Worm (Caenorhabditis elegans) whole organism, mixed stage, embryonic: ENCODE data around the gene scl-8.

Source experiments
- blmp-1 ChIP-seq: fragments of 150-350 bp; optimal IDR thresholded peaks from 2 replicates; lab custom pipeline; 2014; ENCODE audit warnings: missing biosample characterization, missing genetic modification characterization
- ceh-39 ChIP-seq: fragments of 150-350 bp; optimal IDR thresholded peaks from 2 replicates; lab custom pipeline; 2014; ENCODE audit warnings: missing biosample characterization, missing genetic modification characterization
- ceh-43 ChIP-seq: fragments of 200-800 bp; sonication (Bioruptor generic); optimal IDR thresholded peaks from 2 replicates; lab custom pipeline; 2018; ENCODE audit warnings: mild to moderate bottlenecking, missing genetic modification characterization, moderate library complexity, missing compliant biosample characterization
- ceh-83 ChIP-seq: fragments of 200-800 bp; sonication (Bioruptor generic); optimal IDR thresholded peaks from 2 replicates; lab custom pipeline; 2018; ENCODE audit warnings: mild to moderate bottlenecking, missing genetic modification characterization, missing compliant biosample characterization
- ham-2 ChIP-seq: fragments of 200-800 bp; sonication (Bioruptor generic); optimal IDR thresholded peaks from 2 replicates; lab custom pipeline; 2018; ENCODE audit warnings: mild to moderate bottlenecking, missing genetic modification characterization, missing compliant biosample characterization
- lin-13 ChIP-seq: fragments of 150-350 bp; optimal IDR thresholded peaks from 2 replicates; lab custom pipeline; 2014; ENCODE audit warnings: missing biosample characterization, missing genetic modification characterization
- nhr-12 ChIP-seq: fragments of 150-350 bp; optimal IDR thresholded peaks from 2 replicates; lab custom pipeline; 2014; ENCODE audit warnings: missing biosample characterization, missing genetic modification characterization
- nhr-2 ChIP-seq: fragments of 150-350 bp; optimal IDR thresholded peaks from 2 replicates; lab custom pipeline; 2014; ENCODE audit warnings: missing biosample characterization, missing genetic modification characterization
- nhr-28 ChIP-seq: fragments of 150-350 bp; optimal IDR thresholded peaks from 2 replicates; lab custom pipeline; 2014; ENCODE audit warnings: missing biosample characterization, missing genetic modification characterization
- nhr-76 ChIP-seq: sonication (generic microtip); optimal IDR thresholded peaks from 2 replicates; lab custom pipeline; 2017; ENCODE audit warnings: missing biosample characterization, missing genetic modification characterization
- sem-2 ChIP-seq: fragments of 200-800 bp; sonication (Bioruptor generic); optimal IDR thresholded peaks from 2 replicates; lab custom pipeline; 2018; ENCODE audit warnings: mild to moderate bottlenecking, missing genetic modification characterization, missing compliant biosample characterization
- unc-39 ChIP-seq: fragments of 150-350 bp; optimal IDR thresholded peaks from 2 replicates; lab custom pipeline; 2014; ENCODE audit warnings: missing biosample characterization, missing genetic modification characterization
- unc-62 ChIP-seq: fragments of 150-350 bp; optimal IDR thresholded peaks from 2 replicates; lab custom pipeline; 2014; ENCODE audit warnings: missing biosample characterization, missing genetic modification reagents, missing genetic modification characterization
- ztf-11 ChIP-seq: fragments of 150-350 bp; optimal IDR thresholded peaks from 2 replicates; lab custom pipeline; 2014; ENCODE audit warnings: missing biosample characterization, missing genetic modification characterization

- no peak for TF ChIP-seq nhr-28 (tag; lab: Kevin White, UChicago)
- TF ChIP-seq nhr-12 (tag; lab: Kevin White, UChicago), result no peak
- no peak for TF ChIP-seq nhr-76 (tag; lab: Kevin White, UChicago)
- TF ChIP-seq unc-39 (tag; lab: Kevin White, UChicago), result no peak
- TF ChIP-seq ceh-83 (GFP tag; lab: Kevin White, UChicago), result no peak
- TF ChIP-seq unc-62, result no peak
- no peak for TF ChIP-seq blmp-1 (tag; lab: Kevin White, UChicago)
- TF ChIP-seq sem-2, result no peak
- TF ChIP-seq ham-2, result no peak
- TF ChIP-seq ztf-11 (tag; lab: Kevin White, UChicago), result no peak
- no peak for TF ChIP-seq ceh-43 (GFP tag; lab: Kevin White, UChicago)
- TF ChIP-seq nhr-2, result no peak
- no peak for TF ChIP-seq ceh-39 (tag; lab: Kevin White, UChicago)
- TF ChIP-seq lin-13 (tag; lab: Kevin White, UChicago), result no peak
These were observed 45.6 kb upstream of the scl-8 start for ce11 chrIV:13025853-13026343.
